Fruit fly (Drosophila melanogaster) S2 (cell line): ENCODE data around the gene CG12438.

Experiments used
- CG8478 ChIP-seq: fragments of >200 bp; optimal IDR thresholded peaks from 2 replicates; lab custom pipeline; 2018
- CTCF ChIP-seq, 2 experiments: fragments of >200 bp; optimal IDR thresholded peaks; 2 replicates each; lab custom pipeline; 2018

- TF ChIP-seq CTCF (optimal IDR thresholded peaks at IDR 0.05; lab: Kevin White, UChicago) = no peak
- TF ChIP-seq CG8478 (lab: Kevin White, UChicago) = no peak
Measured at dm6 chr2L:8709078-8709399, 43.0 kb upstream of the CG12438 start.
